Worm (Caenorhabditis elegans) whole organism, L4 larva: ENCODE measurements around the gene srj-7.

Experiments used
- ceh-28 ChIP-seq: fragments of 150-350 bp; optimal IDR thresholded peaks from 2 replicates; lab custom pipeline; 2014; ENCODE audit warnings: missing biosample characterization, missing genetic modification reagents, missing genetic modification characterization
- jun-1 ChIP-seq: fragments of 150-350 bp; optimal IDR thresholded peaks from 2 replicates; lab custom pipeline; 2014; ENCODE audit warnings: missing biosample characterization, missing genetic modification reagents, missing genetic modification characterization
- nhr-77 ChIP-seq: fragments of 150-350 bp; optimal IDR thresholded peaks from 2 replicates; lab custom pipeline; 2014; ENCODE audit warnings: missing biosample characterization, missing genetic modification characterization

ce11 chrV:3267950-3268349, 23.1 kb downstream of the srj-7 start, which contains the start of gene T28A11.18:
- TF ChIP-seq nhr-77 (no peak), ceh-28 (tag; lab: Kevin White, UChicago) (no peak), jun-1 (tag; lab: Kevin White, UChicago) (no peak)
